Fruit fly (Drosophila melanogaster) whole organism, embryonic: ENCODE measurements around the gene beat-VI.
A peak's percentile ranks its signal among the peaks of the same experiment; 100 is the strongest.

Experiments used
- BEAF-32 ChIP-seq: fragments of 200-800 bp; sonication (Bioruptor generic); optimal IDR thresholded peaks from 3 replicates; lab custom pipeline; 2017; ENCODE audit warnings: missing biosample characterization, missing genetic modification characterization, mild to moderate bottlenecking, moderate library complexity, missing genetic modification reagents
- CG11504 ChIP-seq: fragments of 200-800 bp; sonication (Bioruptor generic); optimal IDR thresholded peaks from 3 replicates; lab custom pipeline; 2019; ENCODE audit warnings: missing biosample characterization, mild to moderate bottlenecking, missing genetic modification characterization, moderate library complexity
- CG12155 ChIP-seq: fragments of 200-800 bp; sonication (Bioruptor generic); optimal IDR thresholded peaks from 3 replicates; lab custom pipeline; 2016; ENCODE audit warnings: missing biosample characterization, missing genetic modification characterization
- CG12219 ChIP-seq: fragments of 200-800 bp; sonication (Bioruptor generic); optimal IDR thresholded peaks from 3 replicates; lab custom pipeline; 2018; ENCODE audit warnings: missing biosample characterization, mild to moderate bottlenecking, missing genetic modification characterization
- CG12391 ChIP-seq: fragments of 200-800 bp; sonication (Bioruptor generic); optimal IDR thresholded peaks from 3 replicates; lab custom pipeline; 2018; ENCODE audit warnings: missing biosample characterization, mild to moderate bottlenecking, missing genetic modification characterization, moderate library complexity
- CG13424 ChIP-seq: fragments of 200-800 bp; sonication (Bioruptor generic); optimal IDR thresholded peaks from 2 replicates; lab custom pipeline; 2019; ENCODE audit warnings: missing biosample characterization, mild to moderate bottlenecking, missing genetic modification characterization, moderate library complexity
- CG14441 ChIP-seq: fragments of 200-800 bp; sonication (Bioruptor generic); IDR thresholded peaks from 2 replicates; pipeline ENCODE4 v1.3.6; 2022; ENCODE audit warnings: missing biosample characterization, missing genetic modification characterization
- CG15073 ChIP-seq: fragments of 200-800 bp; sonication (Bioruptor generic); optimal IDR thresholded peaks from 2 replicates; lab custom pipeline; 2016; ENCODE audit warnings: missing biosample characterization, missing genetic modification characterization
- CG2678 ChIP-seq: fragments of 200-800 bp; sonication (Bioruptor generic); optimal IDR thresholded peaks from 3 replicates; lab custom pipeline; 2019; ENCODE audit warnings: missing biosample characterization, mild to moderate bottlenecking, missing genetic modification characterization, moderate library complexity
- CG2712 ChIP-seq: fragments of 200-800 bp; optimal IDR thresholded peaks from 3 replicates; lab custom pipeline; 2019; ENCODE audit warnings: missing biosample characterization, mild to moderate bottlenecking, missing genetic modification characterization, moderate library complexity
- CG32532 ChIP-seq: fragments of 200-800 bp; sonication (Bioruptor generic); IDR thresholded peaks from 2 replicates; pipeline ENCODE4 v1.3.6; 2022; ENCODE audit warnings: missing biosample characterization, missing genetic modification characterization
- CG3847 ChIP-seq: fragments of 200-800 bp; sonication (Bioruptor generic); IDR thresholded peaks from 2 replicates; pipeline ENCODE4 v1.3.6; 2022; ENCODE audit warnings: missing biosample characterization, missing genetic modification characterization
- CG4424 ChIP-seq: fragments of 200-800 bp; sonication (Bioruptor generic); optimal IDR thresholded peaks from 3 replicates; lab custom pipeline; 2016; ENCODE audit warnings: missing biosample characterization, missing genetic modification characterization
- CG9932 ChIP-seq: fragments of 200-800 bp; sonication (Bioruptor generic); IDR thresholded peaks from 2 replicates; pipeline ENCODE4 v1.3.6; 2022; ENCODE audit warnings: missing biosample characterization, missing genetic modification characterization
- CoRest ChIP-seq: fragments of 200-800 bp; sonication (Bioruptor generic); optimal IDR thresholded peaks from 3 replicates; lab custom pipeline; 2018; ENCODE audit warnings: missing biosample characterization, mild to moderate bottlenecking, missing genetic modification characterization, moderate library complexity
- Deaf1 ChIP-seq: fragments of 200-800 bp; optimal IDR thresholded peaks from 3 replicates; lab custom pipeline; 2019; ENCODE audit warnings: missing biosample characterization, mild to moderate bottlenecking, missing genetic modification characterization, moderate library complexity
- Doc2 ChIP-seq: fragments of 200-800 bp; sonication (Bioruptor generic); IDR thresholded peaks from 2 replicates; pipeline ENCODE4 v1.3.6; 2022; ENCODE audit warnings: missing biosample characterization, missing genetic modification characterization
- Ets65A ChIP-seq: fragments of 200-800 bp; sonication (Bioruptor generic); peaks from one replicate; lab custom pipeline; 2016; ENCODE audit warnings: missing biosample characterization, missing genetic modification characterization
- GATAe ChIP-seq: fragments of 200-800 bp; sonication (Bioruptor generic); conservative IDR thresholded peaks from 2 replicates; pipeline ENCODE4 v1.3.6; 2022; ENCODE audit warnings: missing biosample characterization, missing genetic modification characterization
- Hey ChIP-seq: fragments of 200-800 bp; sonication (Bioruptor generic); optimal IDR thresholded peaks from 3 replicates; lab custom pipeline; 2018; ENCODE audit warnings: missing biosample characterization, mild to moderate bottlenecking, missing genetic modification characterization
- Hr78 ChIP-seq, 2 experiments: fragments of 200-800 bp in 1 of 2; fragments of >200 bp in 1 of 2; sonication (Bioruptor generic) in 1 of 2; optimal IDR thresholded peaks; 2 replicates each; lab custom pipeline; 2017 to 2019; ENCODE audit warnings: missing biosample characterization in 2 of 2, missing genetic modification characterization in 2 of 2, mild to moderate bottlenecking in 1 of 2, moderate library complexity in 1 of 2
- Jarid2 ChIP-seq: fragments of 200-800 bp; sonication (Bioruptor generic); optimal IDR thresholded peaks from 3 replicates; lab custom pipeline; 2017; ENCODE audit warnings: mild to moderate bottlenecking, missing biosample characterization, missing genetic modification reagents, missing genetic modification characterization
- MBD-R2 ChIP-seq: fragments of 200-800 bp; sonication (Bioruptor generic); IDR thresholded peaks from 2 replicates; pipeline ENCODE4 v1.3.6; 2022; ENCODE audit warnings: missing biosample characterization, missing genetic modification characterization
- Med ChIP-seq: fragments of 200-800 bp; sonication (Bioruptor generic); peaks from one replicate; lab custom pipeline; 2016; ENCODE audit warnings: missing biosample characterization, missing genetic modification characterization, mild to moderate bottlenecking, inconsistent platforms, moderate library complexity
- Pdp1 ChIP-seq, 2 experiments: fragments of 200-800 bp; sonication (Bioruptor generic); optimal IDR thresholded peaks; 3 replicates each; lab custom pipeline; 2016; ENCODE audit warnings: missing biosample characterization in 2 of 2, missing genetic modification characterization in 2 of 2, mild to moderate bottlenecking in 1 of 2, moderate library complexity in 1 of 2
- Sox102F ChIP-seq: fragments of 200-800 bp; sonication (Bioruptor generic); optimal IDR thresholded peaks from 2 replicates; lab custom pipeline; 2018; ENCODE audit warnings: missing biosample characterization, mild to moderate bottlenecking, missing genetic modification characterization, moderate library complexity
- Usf ChIP-seq: fragments of 200-800 bp; sonication (Bioruptor generic); optimal IDR thresholded peaks from 2 replicates; lab custom pipeline; 2017; ENCODE audit warnings: missing genotype, missing biosample characterization, missing genetic modification characterization
- ac ChIP-seq: fragments of 200-800 bp; sonication (Bioruptor generic); optimal IDR thresholded peaks from 3 replicates; lab custom pipeline; 2017; ENCODE audit warnings: missing biosample characterization, mild to moderate bottlenecking, missing genetic modification characterization
- ase ChIP-seq: fragments of 200-800 bp; sonication (Bioruptor generic); IDR thresholded peaks from 3 replicates; pipeline ENCODE4 v1.3.6; 2022; ENCODE audit warnings: missing biosample characterization, missing genetic modification characterization
- cato ChIP-seq: fragments of 200-800 bp; sonication (Bioruptor generic); optimal IDR thresholded peaks from 2 replicates; lab custom pipeline; 2016; ENCODE audit warnings: missing biosample characterization, missing genetic modification characterization, borderline replicate concordance
- croc ChIP-seq: fragments of 200-800 bp; sonication (Bioruptor generic); conservative IDR thresholded peaks from 3 replicates; pipeline ENCODE4 v1.3.6; 2022; ENCODE audit warnings: missing biosample characterization, missing genetic modification characterization
- cwo ChIP-seq: fragments of 200-800 bp; sonication (Bioruptor generic); optimal IDR thresholded peaks from 3 replicates; lab custom pipeline; 2017; ENCODE audit warnings: missing biosample characterization, missing genetic modification characterization, mild to moderate bottlenecking, moderate library complexity, missing genetic modification reagents
- emc ChIP-seq: fragments of 200-800 bp; sonication (Bioruptor generic); optimal IDR thresholded peaks from 2 replicates; lab custom pipeline; 2016; ENCODE audit warnings: missing biosample characterization, missing genetic modification characterization
- hkb ChIP-seq, 2 experiments: fragments of 200-800 bp in 1 of 2; fragments of >200 bp in 1 of 2; sonication (Bioruptor generic) in 1 of 2; IDR thresholded peaks in 1 of 2; optimal IDR thresholded peaks in 1 of 2; 2 replicates each; pipeline versions ENCODE4 v1.3.6 to Lab custom; 2017 to 2022; ENCODE audit warnings: missing biosample characterization in 1 of 2, missing genetic modification characterization in 1 of 2
- lbe ChIP-seq: fragments of 200-800 bp; sonication (Bioruptor generic); optimal IDR thresholded peaks from 2 replicates; lab custom pipeline; 2016; ENCODE audit warnings: missing biosample characterization, mild to moderate bottlenecking, missing genetic modification characterization
- lilli ChIP-seq: fragments of 200-800 bp; sonication (Bioruptor generic); optimal IDR thresholded peaks from 3 replicates; lab custom pipeline; 2016; ENCODE audit warnings: missing biosample characterization, missing genetic modification characterization
- nom ChIP-seq: fragments of 200-800 bp; sonication (Bioruptor generic); optimal IDR thresholded peaks from 2 replicates; lab custom pipeline; 2017; ENCODE audit warnings: missing biosample characterization, missing genetic modification characterization, mild to moderate bottlenecking, moderate library complexity, missing genetic modification reagents
- pfk ChIP-seq: fragments of 200-800 bp; sonication (Bioruptor generic); optimal IDR thresholded peaks from 2 replicates; lab custom pipeline; 2018; ENCODE audit warnings: missing biosample characterization, mild to moderate bottlenecking, missing genetic modification characterization, moderate library complexity
- psq ChIP-seq: fragments of 200-800 bp; sonication (Bioruptor generic); optimal IDR thresholded peaks from 2 replicates; lab custom pipeline; 2017; ENCODE audit warnings: missing biosample characterization, missing genetic modification characterization
- sd ChIP-seq: fragments of 200-800 bp; sonication (Bioruptor generic); optimal IDR thresholded peaks from 3 replicates; lab custom pipeline; 2018; ENCODE audit warnings: missing biosample characterization, mild to moderate bottlenecking, missing genetic modification characterization, moderate library complexity
- sens ChIP-seq: fragments of 200-800 bp; sonication (Bioruptor generic); peaks from one replicate; lab custom pipeline; 2016; ENCODE audit warnings: missing biosample characterization, missing genetic modification characterization
- sima ChIP-seq: fragments of 200-800 bp; sonication (Bioruptor generic); optimal IDR thresholded peaks from 2 replicates; lab custom pipeline; 2016; ENCODE audit warnings: missing biosample characterization, missing genetic modification characterization
- tll ChIP-seq, 2 experiments: fragments of 200-800 bp in 1 of 2; fragments of >200 bp in 1 of 2; sonication (Bioruptor generic) in 1 of 2; optimal IDR thresholded peaks; 2 replicates each; lab custom pipeline; 2017 to 2019; ENCODE audit warnings: missing biosample characterization in 2 of 2, missing genetic modification characterization in 2 of 2, mild to moderate bottlenecking in 1 of 2, moderate library complexity in 1 of 2
- toy ChIP-seq: fragments of 200-800 bp; sonication (Bioruptor generic); IDR thresholded peaks from 2 replicates; pipeline ENCODE4 v1.3.6; 2022; ENCODE audit warnings: missing biosample characterization, missing genetic modification characterization
- unc-4 ChIP-seq: fragments of 200-800 bp; sonication (Bioruptor generic); IDR thresholded peaks from 2 replicates; pipeline ENCODE4 v1.3.6; 2022; ENCODE audit warnings: missing biosample characterization, missing genetic modification characterization; ENCODE audit not compliant: partially characterized antibody
- z ChIP-seq: fragments of 200-800 bp; sonication (Bioruptor generic); IDR thresholded peaks from 3 replicates; pipeline ENCODE4 v1.3.6; 2022; ENCODE audit warnings: missing biosample characterization, missing genetic modification characterization
- zfh2 ChIP-seq: fragments of 200-800 bp; sonication (Bioruptor generic); optimal IDR thresholded peaks from 2 replicates; lab custom pipeline; 2016; ENCODE audit warnings: missing biosample characterization, missing genetic modification characterization

The beat-VI gene

dm6 chr3R:28417954-28418353, at the start of gene beat-VI:
Gene beat-VI (plus strand): TSS chr3R:28418208.
- peak; percentile 97 for TF ChIP-seq Deaf1 (tag; lab: Kevin White, UChicago)
- TF ChIP-seq zfh2 = no peak
- no peak for TF ChIP-seq Hr78 (GFP tag; optimal IDR thresholded peaks at IDR 0.05; lab: Kevin White, UChicago)
- TF ChIP-seq pfk (GFP tag; lab: Kevin White, UChicago) = peak; percentile 67
- peak; percentile 34 for TF ChIP-seq Jarid2 (GFP tag; lab: Kevin White, UChicago)

dm6 chr3R:28375785-28376184, 42.2 kb upstream of the beat-VI start:
- TF ChIP-seq CG3847 (no peak), Ets65A (GFP tag; lab: Kevin White, UChicago) (peak; percentile 64), Pdp1 (GFP tag; optimal IDR thresholded peaks at IDR 0.05; lab: Kevin White, UChicago) (peak in 1 of 2 experiments; percentile 64), sens (peak; percentile 44), emc (no peak), CG2712 (tag; lab: Kevin White, UChicago) (no peak)

DNA sequence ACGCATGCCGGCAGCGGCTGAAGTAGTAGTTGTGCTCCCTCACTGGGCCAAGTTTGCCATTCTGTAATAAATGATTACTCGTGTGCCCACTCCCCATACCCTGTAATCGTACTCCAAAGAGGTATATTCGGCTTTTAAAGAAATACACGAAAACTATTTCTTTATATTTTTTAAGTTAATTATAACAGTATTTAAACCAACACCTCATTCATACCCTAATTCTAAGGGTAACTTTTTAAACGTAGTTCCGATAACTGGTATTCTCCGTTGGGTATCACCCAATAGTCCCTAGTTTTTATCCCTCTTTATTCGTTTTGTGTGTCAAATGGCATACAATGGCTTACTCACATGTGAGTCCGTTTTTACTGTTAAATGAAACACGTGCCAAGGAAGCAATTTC, 40.4 kb upstream of the beat-VI start:
- TF ChIP-seq cwo = peak; percentile 20
- TF ChIP-seq Hey (tag; lab: Kevin White, UChicago) = no peak
- peak; percentile 48; the same call in 1 of the 2 replicates for TF ChIP-seq CG9932
- no peak for TF ChIP-seq nom (GFP tag; lab: Kevin White, UChicago)
- no peak for TF ChIP-seq CG15073
- peak; percentile 46 for TF ChIP-seq CG2678 (tag; lab: Kevin White, UChicago)
- peak; percentile 70 for TF ChIP-seq CG32532 (GFP tag; lab: Robert Waterston, UW)
- no peak for TF ChIP-seq MBD-R2 (GFP tag; lab: Robert Waterston, UW)
- TF ChIP-seq ase = peak; percentile 19; the same call in 1 of the 3 replicates
- TF ChIP-seq CG14441 (GFP tag; lab: Robert Waterston, UW) = 0 out of 2 replicates have a peak, but pooled peaks have one; percentile 28
- no peak for TF ChIP-seq CoRest (tag; lab: Kevin White, UChicago)
- TF ChIP-seq croc (GFP tag; lab: Robert Waterston, UW) = no peak
- no peak for TF ChIP-seq BEAF-32 (GFP tag; lab: Kevin White, UChicago)
- TF ChIP-seq CG12391 (tag; lab: Kevin White, UChicago) = no peak
- no peak for TF ChIP-seq Med (GFP tag; lab: Kevin White, UChicago)
- peak; percentile 16 for TF ChIP-seq Sox102F (GFP tag; lab: Kevin White, UChicago)
- no peak for TF ChIP-seq psq (GFP tag; lab: Kevin White, UChicago)
- TF ChIP-seq Doc2 (GFP tag; lab: Robert Waterston, UW) = no peak
- no peak for TF ChIP-seq ac (GFP tag; lab: Kevin White, UChicago)
- TF ChIP-seq sima (GFP tag; lab: Kevin White, UChicago) = no peak
- TF ChIP-seq Usf (GFP tag; lab: Kevin White, UChicago) = no peak
- no peak for TF ChIP-seq CG12219 (GFP tag; lab: Kevin White, UChicago)
- TF ChIP-seq GATAe (GFP tag; lab: Robert Waterston, UW) = no peak
- no peak for TF ChIP-seq CG12155 (GFP tag; lab: Kevin White, UChicago)
- TF ChIP-seq tll (GFP tag; optimal IDR thresholded peaks at IDR 0.05; lab: Kevin White, UChicago) = no peak
- no peak for TF ChIP-seq unc-4 (GFP tag; lab: Robert Waterston, UW)
- no peak for TF ChIP-seq z (GFP tag; lab: Robert Waterston, UW)
- TF ChIP-seq CG11504 (tag; lab: Kevin White, UChicago) = peak; percentile 36
- TF ChIP-seq CG13424 (tag; lab: Kevin White, UChicago) = peak; percentile 18
- no peak for TF ChIP-seq CG4424
- no peak for TF ChIP-seq sd (tag; lab: Kevin White, UChicago)
- TF ChIP-seq cato = no peak
- no peak for TF ChIP-seq hkb (optimal IDR thresholded peaks at IDR 0.05; lab: Kevin White, UChicago)
- TF ChIP-seq hkb (GFP tag; IDR thresholded peaks at IDR 0.05; lab: Robert Waterston, UW) = no peak; the same call in 1 of the 2 replicates
- no peak for TF ChIP-seq lbe (GFP tag; lab: Kevin White, UChicago)
- TF ChIP-seq lilli = no peak
- TF ChIP-seq toy = no peak
